Fruit fly (Drosophila melanogaster): ENCODE results near the gene TrpRS-m.

The TrpRS-m gene

DNA sequence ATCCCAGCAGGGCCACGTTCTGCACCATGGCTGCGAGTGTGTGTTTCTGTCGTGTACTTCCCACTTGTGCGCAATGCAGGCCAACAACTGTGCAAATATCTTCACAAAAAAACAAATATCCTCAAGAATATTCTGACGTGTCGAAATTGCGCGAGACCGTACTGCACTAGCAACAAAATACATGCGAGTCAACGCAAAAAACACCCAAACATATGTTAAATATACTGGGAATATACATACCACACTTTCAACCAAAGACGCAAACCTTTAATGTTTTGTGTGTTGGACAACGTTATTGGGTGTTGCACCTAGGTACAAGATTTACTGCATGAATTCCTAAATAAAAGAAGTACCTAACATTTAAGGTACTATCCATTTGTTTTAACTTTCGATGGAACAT is 47.4 kb upstream of the TrpRS-m start, which contains the start of gene NUCB1 (continued):
- TF ChIP-seq CG6854 (GFP tag; optimal IDR thresholded peaks at IDR 0.05) (peak; percentile 11), CG8924 (tag; optimal IDR thresholded peaks at IDR 0.05) (peak; percentile 48), Hsf (GFP tag; optimal IDR thresholded peaks at IDR 0.05) (peak; percentile 37), CG34224 (GFP tag; IDR thresholded peaks at IDR 0.05; ENCODE audit: partially characterized antibody) (peak; percentile 21; the same call in 1 of the 3 replicates), ATbp (GFP tag; optimal IDR thresholded peaks at IDR 0.05) (no peak), stwl (tag; optimal IDR thresholded peaks at IDR 0.05) (peak; percentile 97), CG4617 (GFP tag; optimal IDR thresholded peaks at IDR 0.05; ENCODE audit: borderline replicate concordance) (peak; percentile 94), CG2875 (GFP tag; optimal IDR thresholded peaks at IDR 0.05) (peak; percentile 17), Bgb (GFP tag; IDR thresholded peaks at IDR 0.05; ENCODE audit: partially characterized antibody) (peak; percentile 37; the same call in 1 of the 2 replicates), ems (GFP tag; optimal IDR thresholded peaks at IDR 0.05) (peak; percentile 30), CG2712 (tag; optimal IDR thresholded peaks at IDR 0.05) (peak; percentile 55), CG10366 (GFP tag; IDR thresholded peaks at IDR 0.05) (peak; percentile 12; the same call in 1 of the 2 replicates), CG15601 (tag; optimal IDR thresholded peaks at IDR 0.05) (no peak), lola (GFP tag; optimal IDR thresholded peaks at IDR 0.05) (peak in 1 of 3 experiments; percentile 16), CG2202 (tag; optimal IDR thresholded peaks at IDR 0.05) (peak; percentile 26), gem (tag; optimal IDR thresholded peaks at IDR 0.05) (no peak), CG12744 (GFP tag; optimal IDR thresholded peaks at IDR 0.05) (peak; percentile 47), Deaf1 (tag; optimal IDR thresholded peaks at IDR 0.05) (no peak), CG30403 (GFP tag; optimal IDR thresholded peaks at IDR 0.05) (peak; percentile 29), NC2α (GFP tag; optimal IDR thresholded peaks at IDR 0.05) (peak; percentile 30), CG7928 (GFP tag; optimal IDR thresholded peaks at IDR 0.05) (peak; percentile 0), gcm2 (GFP tag; optimal IDR thresholded peaks at IDR 0.05) (peak; percentile 7), lilli (GFP tag; optimal IDR thresholded peaks at IDR 0.05) (peak; percentile 56), CG3281 (GFP tag; optimal IDR thresholded peaks at IDR 0.05) (peak; percentile 39), CG15479 (GFP tag; optimal IDR thresholded peaks at IDR 0.05) (peak; percentile 71), CG12391 (tag; optimal IDR thresholded peaks at IDR 0.05) (peak; percentile 59), zfh1 (GFP tag; IDR thresholded peaks at IDR 0.05) (0 out of 3 replicates have a peak, but pooled peaks have one; percentile 13), Med (GFP tag) (peak; percentile 94), Dip2 (GFP tag; IDR thresholded peaks at IDR 0.05) (no peak), CG3838 (GFP tag; optimal IDR thresholded peaks at IDR 0.05) (no peak), CG3995 (GFP tag; optimal IDR thresholded peaks at IDR 0.05) (peak; percentile 27), CG5245 (GFP tag; optimal IDR thresholded peaks at IDR 0.05) (no peak), h (optimal IDR thresholded peaks at IDR 0.05) (no peak), CG7271 (tag; optimal IDR thresholded peaks at IDR 0.05) (peak; percentile 26), pzg (GFP tag; optimal IDR thresholded peaks at IDR 0.05) (peak; percentile 98), D (optimal IDR thresholded peaks at IDR 0.05) (peak; percentile 11), D (GFP tag; optimal IDR thresholded peaks at IDR 0.05) (no peak), dmrt99B (tag; optimal IDR thresholded peaks at IDR 0.05) (no peak), CG1603 (tag; optimal IDR thresholded peaks at IDR 0.05) (peak; percentile 87), ash1 (GFP tag; optimal IDR thresholded peaks at IDR 0.05) (no peak), Chrac-16 (GFP tag; optimal IDR thresholded peaks at IDR 0.05) (peak; percentile 7), CG9727 (GFP tag; optimal IDR thresholded peaks at IDR 0.05) (peak; percentile 2), vnd (GFP tag; IDR thresholded peaks at IDR 0.05; ENCODE audit: partially characterized antibody) (no peak), bsh (GFP tag; optimal IDR thresholded peaks at IDR 0.05) (peak in 1 of 2 experiments; percentile 32), ac (GFP tag; optimal IDR thresholded peaks at IDR 0.05) (no peak), CG1233 (GFP tag; optimal IDR thresholded peaks at IDR 0.05) (peak; percentile 8), Ptx1 (GFP tag; IDR thresholded peaks at IDR 0.05) (peak; percentile 38), Blimp-1 (GFP tag; optimal IDR thresholded peaks at IDR 0.05) (no peak), lov (optimal IDR thresholded peaks at IDR 0.05) (no peak), lov (GFP tag; IDR thresholded peaks at IDR 0.05) (0 out of 3 replicates have a peak, but pooled peaks have one; percentile 49)
